Worm (Caenorhabditis elegans) whole organism, early embryonic: ENCODE results near the gene srx-108.

ENCODE experiments used
- F13C5.2 ChIP-seq: sonication (generic microtip); optimal IDR thresholded peaks from 2 replicates; lab custom pipeline; 2017; ENCODE audit warnings: mild to moderate bottlenecking, missing genetic modification characterization, inconsistent platforms, missing compliant biosample characterization
- aly-1 ChIP-seq: sonication (generic microtip); optimal IDR thresholded peaks from 2 replicates; lab custom pipeline; 2016; ENCODE audit warnings: missing genetic modification characterization, missing compliant biosample characterization
- ama-1 ChIP-seq: fragments of 150-350 bp; optimal IDR thresholded peaks from 2 replicates; lab custom pipeline; 2014
- ceh-13 ChIP-seq: fragments of 200-800 bp; sonication (Bioruptor generic); optimal IDR thresholded peaks from 2 replicates; lab custom pipeline; 2018; ENCODE audit warnings: mild to moderate bottlenecking, missing genetic modification characterization, missing compliant biosample characterization
- scrt-1 ChIP-seq: fragments of 200-800 bp; sonication (Bioruptor generic); IDR thresholded peaks from 2 replicates; pipeline ENCODE4 v1.3.6; 2022; ENCODE audit warnings: missing genetic modification characterization, missing compliant biosample characterization
- tbx-37 ChIP-seq: fragments of 200-800 bp; sonication (Bioruptor generic); conservative IDR thresholded peaks from 2 replicates; pipeline ENCODE4 v1.3.6; 2022; ENCODE audit warnings: missing genetic modification reagents, missing genetic modification characterization, missing compliant biosample characterization
- tra-4 ChIP-seq: sonication (generic microtip); optimal IDR thresholded peaks from 2 replicates; lab custom pipeline; 2017; ENCODE audit warnings: missing genetic modification characterization, missing compliant biosample characterization

DNA sequence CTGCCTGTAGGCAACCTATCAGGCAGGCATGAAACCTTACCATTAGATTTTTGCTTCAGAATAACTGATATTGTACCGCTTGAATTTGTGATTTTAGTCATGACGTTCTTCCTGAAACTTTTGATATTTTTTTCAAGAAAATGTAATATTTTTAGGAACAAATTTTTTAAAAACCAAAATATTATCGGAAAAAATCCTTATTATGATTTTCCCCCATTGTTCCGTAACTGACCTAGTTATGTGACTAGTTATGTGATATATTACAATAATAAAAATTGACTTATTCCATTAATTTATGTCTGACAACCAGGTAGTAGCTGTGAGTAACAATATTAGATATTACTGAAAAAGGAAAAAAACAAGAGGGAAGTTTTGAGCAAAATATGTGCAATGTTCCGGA lies 34.5 kb upstream of the srx-108 start, which contains the start of gene srx-98:
- TF ChIP-seq ama-1 (lab: Kevin White, UChicago) (no peak), tra-4 (tag; lab: Kevin White, UChicago) (no peak), ceh-13 (no peak), scrt-1 (GFP tag; lab: Robert Waterston, UW) (no peak), aly-1 (tag; lab: Kevin White, UChicago) (no peak), tbx-37 (GFP tag; lab: Robert Waterston, UW) (no peak), F13C5.2 (tag; lab: Kevin White, UChicago) (no peak)
